Worm (Caenorhabditis elegans) whole organism, early embryonic: Measurements from ENCODE around the gene zipt-3.

ENCODE experiments used
- aly-1 ChIP-seq: sonication (generic microtip); optimal IDR thresholded peaks from 2 replicates; lab custom pipeline; 2016; ENCODE audit warnings: missing genetic modification characterization, missing compliant biosample characterization
- ama-1 ChIP-seq: fragments of 150-350 bp; optimal IDR thresholded peaks from 2 replicates; lab custom pipeline; 2014
- ceh-13 ChIP-seq: fragments of 200-800 bp; sonication (Bioruptor generic); optimal IDR thresholded peaks from 2 replicates; lab custom pipeline; 2018; ENCODE audit warnings: mild to moderate bottlenecking, missing genetic modification characterization, missing compliant biosample characterization
- ets-7 ChIP-seq: sonication (generic microtip); optimal IDR thresholded peaks from 2 replicates; lab custom pipeline; 2016; ENCODE audit warnings: missing genotype, missing genetic modification characterization, missing compliant biosample characterization
- flt-1 ChIP-seq: fragments of 200-800 bp; sonication (Bioruptor generic); IDR thresholded peaks from 2 replicates; pipeline ENCODE4 v1.3.6; 2022; ENCODE audit warnings: missing genetic modification characterization, missing compliant biosample characterization
- hmg-4 ChIP-seq: fragments of 200-800 bp; sonication (Bioruptor generic); optimal IDR thresholded peaks from 2 replicates; lab custom pipeline; 2018; ENCODE audit warnings: mild to moderate bottlenecking, missing genetic modification characterization, missing compliant biosample characterization
- hnd-1 ChIP-seq: sonication (generic microtip); optimal IDR thresholded peaks from 2 replicates; lab custom pipeline; 2016; ENCODE audit warnings: missing genetic modification characterization, missing compliant biosample characterization
- scrt-1 ChIP-seq: fragments of 200-800 bp; sonication (Bioruptor generic); IDR thresholded peaks from 2 replicates; pipeline ENCODE4 v1.3.6; 2022; ENCODE audit warnings: missing genetic modification characterization, missing compliant biosample characterization
- tbx-37 ChIP-seq: fragments of 200-800 bp; sonication (Bioruptor generic); conservative IDR thresholded peaks from 2 replicates; pipeline ENCODE4 v1.3.6; 2022; ENCODE audit warnings: missing genetic modification reagents, missing genetic modification characterization, missing compliant biosample characterization
- tra-4 ChIP-seq: sonication (generic microtip); optimal IDR thresholded peaks from 2 replicates; lab custom pipeline; 2017; ENCODE audit warnings: missing genetic modification characterization, missing compliant biosample characterization

ce11 chrII:5688959-5689358 lies 29.0 kb upstream of the zipt-3 start, which contains the start of gene C25H3.11:
- TF ChIP-seq aly-1 (tag; lab: Kevin White, UChicago) (no peak), ama-1 (lab: Kevin White, UChicago) (no peak), hnd-1 (tag; lab: Kevin White, UChicago) (no peak), ceh-13 (GFP tag; lab: Kevin White, UChicago) (no peak), scrt-1 (GFP tag; lab: Robert Waterston, UW) (no peak), flt-1 (GFP tag; lab: Robert Waterston, UW) (no peak), ets-7 (tag; lab: Kevin White, UChicago) (no peak), hmg-4 (GFP tag; lab: Kevin White, UChicago) (no peak), tbx-37 (GFP tag; lab: Robert Waterston, UW) (no peak), tra-4 (tag; lab: Kevin White, UChicago) (no peak)
